Worm (Caenorhabditis elegans): ENCODE data around the gene rde-11.
A peak's percentile ranks its signal among the peaks of the same experiment; 100 is the strongest.

The rde-11 gene

DNA sequence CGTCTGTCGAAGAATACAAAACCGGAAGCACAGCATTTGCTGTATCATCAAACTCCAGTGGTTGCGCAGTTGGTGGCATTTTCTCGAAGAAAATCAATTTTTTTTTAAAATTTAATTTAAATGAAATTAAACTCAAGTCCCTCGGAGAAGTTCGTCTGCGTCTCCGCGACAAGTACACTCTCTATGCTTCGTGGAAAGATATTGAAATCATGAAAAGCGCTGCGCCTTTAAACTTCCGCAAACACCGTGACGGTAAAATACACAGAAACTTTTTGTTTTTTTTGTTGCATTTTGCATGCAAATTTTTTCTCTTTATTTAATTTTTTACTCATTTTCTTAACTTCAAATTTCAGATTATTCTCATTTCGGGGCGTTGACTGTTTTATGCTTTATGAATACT is 6.3 kb upstream of the rde-11 start, which contains the start of the genes dli-1, tin-9.2 and exos-4.1:
TSS of gene dli-1 (minus strand) at position 141 of the 400 bp plus-strand sequence.
TSS of gene tin-9.2 (plus strand) at position 344 of the 400 bp plus-strand sequence.
TSS of gene exos-4.1 (plus strand) at position 348 of the 400 bp plus-strand sequence.
- no peak for TF ChIP-seq daf-8 (GFP tag; IDR thresholded peaks at IDR 0.05)
- TF ChIP-seq lin-38 (GFP tag; IDR thresholded peaks at IDR 0.05): peak; percentile 81
- TF ChIP-seq madf-5 (GFP tag; IDR thresholded peaks at IDR 0.05): no peak
- peak; percentile 80 for TF ChIP-seq mes-2 (tag; optimal IDR thresholded peaks at IDR 0.05; ENCODE audit: poor library complexity, severe bottlenecking)
- TF ChIP-seq ceh-32 (tag; optimal IDR thresholded peaks at IDR 0.05; ENCODE audit: poor library complexity): no peak
- peak; percentile 46 for TF ChIP-seq hlh-30 (tag; optimal IDR thresholded peaks at IDR 0.05; ENCODE audit: insufficient read depth)
- peak; percentile 3 for TF ChIP-seq ces-1 (GFP tag; optimal IDR thresholded peaks at IDR 0.05)
- TF ChIP-seq unc-130 (GFP tag; optimal IDR thresholded peaks at IDR 0.05): peak; percentile 28
- no peak for TF ChIP-seq daf-16 (GFP tag; optimal IDR thresholded peaks at IDR 0.05)
- TF ChIP-seq daf-16 (tag; optimal IDR thresholded peaks at IDR 0.05): peak; percentile 35
- TF ChIP-seq Y105C5A.15 (GFP tag; IDR thresholded peaks at IDR 0.05): no peak
- TF ChIP-seq gei-8 (GFP tag; optimal IDR thresholded peaks at IDR 0.05): no peak
- no peak for TF ChIP-seq zfp-2 (tag; optimal IDR thresholded peaks at IDR 0.05)
- no peak for TF ChIP-seq nhr-41 (GFP tag; IDR thresholded peaks at IDR 0.05)
- peak; percentile 33 for TF ChIP-seq duxl-1 (tag; optimal IDR thresholded peaks at IDR 0.05; ENCODE audit: poor library complexity)
- peak; percentile 42 for TF ChIP-seq arid-1 (GFP tag; conservative IDR thresholded peaks at IDR 0.05)
- peak; percentile 52 for TF ChIP-seq hlh-11 (tag; optimal IDR thresholded peaks at IDR 0.05)
- TF ChIP-seq hif-1 (tag; optimal IDR thresholded peaks at IDR 0.05): peak in 1 of 2 experiments; percentile 15
- TF ChIP-seq snpc-1.2 (GFP tag; IDR thresholded peaks at IDR 0.05): peak; percentile 80
- TF ChIP-seq aly-2 (tag; optimal IDR thresholded peaks at IDR 0.05): no peak
- TF ChIP-seq nhr-11 (tag; optimal IDR thresholded peaks at IDR 0.05): peak; percentile 7
- TF ChIP-seq attf-4 (tag; optimal IDR thresholded peaks at IDR 0.05): no peak
- TF ChIP-seq T20F7.1 (GFP tag; optimal IDR thresholded peaks at IDR 0.05): no peak
- TF ChIP-seq nhr-6 (tag; optimal IDR thresholded peaks at IDR 0.05): peak; percentile 42
- no peak for TF ChIP-seq ZK546.5 (tag; optimal IDR thresholded peaks at IDR 0.05)
- no peak for TF ChIP-seq daf-12 (tag; optimal IDR thresholded peaks at IDR 0.05)
- peak; percentile 44 for TF ChIP-seq dve-1 (tag; optimal IDR thresholded peaks at IDR 0.05; ENCODE audit: insufficient read depth)
- TF ChIP-seq nhr-25 (tag; optimal IDR thresholded peaks at IDR 0.05; ENCODE audit: borderline replicate concordance, insufficient read depth): no peak
- peak; percentile 65 for TF ChIP-seq hmg-1.1 (GFP tag; IDR thresholded peaks at IDR 0.05)
- TF ChIP-seq R02D3.7 (tag; optimal IDR thresholded peaks at IDR 0.05): no peak
- TF ChIP-seq dpl-1 (GFP tag; optimal IDR thresholded peaks at IDR 0.05): peak; percentile 78
- TF ChIP-seq fkh-10 (GFP tag; optimal IDR thresholded peaks at IDR 0.05): peak; percentile 34
- TF ChIP-seq unc-39 (tag; optimal IDR thresholded peaks at IDR 0.05): no peak
- TF ChIP-seq pha-4 (GFP tag; IDR thresholded peaks at IDR 0.05): 0 out of 2 replicates have a peak, but pooled peaks have one; percentile 33
- no peak for TF ChIP-seq pha-4 (tag; optimal IDR thresholded peaks at IDR 0.05)
- peak; percentile 68 for TF ChIP-seq rbr-2 (tag; optimal IDR thresholded peaks at IDR 0.05)
- no peak for TF ChIP-seq nhr-28 (tag; optimal IDR thresholded peaks at IDR 0.05)
- TF ChIP-seq F37D6.2 (tag; optimal IDR thresholded peaks at IDR 0.05): peak; percentile 9
- TF ChIP-seq lsy-2 (tag; optimal IDR thresholded peaks at IDR 0.05): peak in 1 of 2 experiments; percentile 89
- TF ChIP-seq mep-1 (tag; optimal IDR thresholded peaks at IDR 0.05): peak; percentile 69

DNA sequence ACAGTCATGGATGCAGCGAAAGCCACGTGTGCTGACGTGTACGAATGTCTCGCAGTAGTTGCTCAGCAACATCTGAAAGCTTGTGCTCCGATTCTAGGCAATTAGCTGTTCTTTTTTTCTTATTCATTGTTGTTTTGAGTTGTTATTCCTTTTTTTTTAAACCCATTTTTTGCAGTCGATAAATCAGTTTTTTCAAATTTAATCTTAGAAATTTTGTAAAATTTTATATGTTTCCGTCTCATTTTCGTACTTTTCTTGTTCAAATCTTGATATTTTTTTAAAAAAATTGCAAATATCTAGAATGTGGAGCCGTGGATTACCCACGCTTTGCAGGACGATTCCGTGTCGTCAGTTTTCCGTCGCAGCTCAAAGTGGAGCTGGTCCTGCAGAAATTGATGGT is 4.6 kb upstream of the rde-11 start, which contains the start of gene fask-1:
TSS of gene fask-1 (plus strand) at position 301 of the 400 bp plus-strand sequence.
- no peak for TF ChIP-seq mxl-3 (GFP tag; optimal IDR thresholded peaks at IDR 0.05)
- no peak for TF ChIP-seq set-16 (GFP tag; IDR thresholded peaks at IDR 0.05)
- TF ChIP-seq mep-1 (tag; optimal IDR thresholded peaks at IDR 0.05): no peak
- no peak for TF ChIP-seq mxl-2 (GFP tag; conservative IDR thresholded peaks at IDR 0.05)
- no peak for TF ChIP-seq rbr-2 (tag; optimal IDR thresholded peaks at IDR 0.05)
- TF ChIP-seq lin-38 (GFP tag; IDR thresholded peaks at IDR 0.05): 0 out of 2 replicates have a peak, but pooled peaks have one; percentile 39
- no peak for TF ChIP-seq pqm-1 (tag; optimal IDR thresholded peaks at IDR 0.05)
